Fruit fly (Drosophila melanogaster): ENCODE results near the gene CG14565.
A peak's percentile ranks its signal among the peaks of the same experiment; 100 is the strongest.

Gene CG14565

DNA sequence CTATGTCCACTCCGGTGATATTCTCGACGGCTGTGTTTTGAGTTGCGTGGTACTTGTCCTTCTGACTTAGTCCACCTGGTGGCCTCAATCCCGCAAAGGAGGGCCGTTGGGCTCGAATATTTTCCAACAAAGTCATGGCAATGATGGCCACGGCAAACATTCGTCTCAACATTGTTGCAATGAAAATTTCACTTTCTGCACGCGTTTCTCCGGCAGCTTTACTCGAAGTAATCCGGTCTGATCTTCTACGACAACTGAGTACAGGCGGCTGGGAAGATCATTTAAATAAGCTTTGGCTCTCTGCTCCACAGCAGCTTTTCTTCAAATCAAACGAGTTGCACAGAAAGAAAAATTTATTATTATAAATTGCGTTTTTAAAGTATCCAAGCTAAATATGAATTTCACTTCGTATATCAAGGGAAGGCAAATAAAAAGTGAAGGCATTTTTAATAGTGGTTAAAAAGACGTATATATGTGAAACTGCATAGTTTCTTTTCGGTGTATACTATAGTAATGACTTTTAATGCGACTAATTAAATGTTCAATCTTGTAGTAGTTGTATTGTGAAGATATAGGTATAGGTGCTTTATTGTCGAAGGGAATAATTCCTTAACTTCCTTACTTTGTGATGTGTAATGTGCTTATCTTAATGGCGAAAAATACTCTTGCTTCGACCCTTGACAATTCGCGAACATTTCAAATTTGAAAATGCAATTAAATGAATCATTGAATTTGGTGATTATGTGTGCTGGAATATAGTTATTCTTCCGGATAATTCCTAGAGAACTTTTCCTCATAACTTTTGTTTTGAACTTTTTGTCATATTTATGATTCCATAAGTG, 5.7 kb downstream of the CG14565 start, which contains the start of gene CG14567 (continued):
- TF ChIP-seq CG3838 (GFP tag; optimal IDR thresholded peaks at IDR 0.05), result no peak
- TF ChIP-seq YL-1 (GFP tag; optimal IDR thresholded peaks at IDR 0.05), result no peak
- no peak for TF ChIP-seq Spps (tag; optimal IDR thresholded peaks at IDR 0.05)
- TF ChIP-seq Lpt (GFP tag; optimal IDR thresholded peaks at IDR 0.05), result no peak
- TF ChIP-seq Ravus (GFP tag; IDR thresholded peaks at IDR 0.05), result no peak
- peak; percentile 41 for TF ChIP-seq phol (tag; optimal IDR thresholded peaks at IDR 0.05)
- TF ChIP-seq CG16863 (GFP tag; optimal IDR thresholded peaks at IDR 0.05), result no peak
- TF ChIP-seq CG6654 (GFP tag; optimal IDR thresholded peaks at IDR 0.05), result no peak
- peak; percentile 25 for TF ChIP-seq Camta (GFP tag; optimal IDR thresholded peaks at IDR 0.05)
- no peak for TF ChIP-seq CG13123 (GFP tag; optimal IDR thresholded peaks at IDR 0.05)
- peak; percentile 54 for TF ChIP-seq CG32532 (GFP tag; IDR thresholded peaks at IDR 0.05)
- no peak for TF ChIP-seq jigr1 (GFP tag; IDR thresholded peaks at IDR 0.05)
- TF ChIP-seq CG18011 (GFP tag; optimal IDR thresholded peaks at IDR 0.05), result no peak
- no peak for TF ChIP-seq Sry-δ (GFP tag; optimal IDR thresholded peaks at IDR 0.05)
- TF ChIP-seq CG2116 (GFP tag; optimal IDR thresholded peaks at IDR 0.05), result no peak
- TF ChIP-seq Mrtf (GFP tag; IDR thresholded peaks at IDR 0.05), result no peak
- peak; percentile 8 for TF ChIP-seq tap (tag; optimal IDR thresholded peaks at IDR 0.05)
- TF ChIP-seq CG11723 (GFP tag; optimal IDR thresholded peaks at IDR 0.05), result no peak
- no peak for TF ChIP-seq CG8765 (GFP tag; IDR thresholded peaks at IDR 0.05)
- no peak for TF ChIP-seq kni (GFP tag; optimal IDR thresholded peaks at IDR 0.05)
- TF ChIP-seq bbx (GFP tag; IDR thresholded peaks at IDR 0.05; ENCODE audit: partially characterized antibody), result no peak
- no peak for TF ChIP-seq Doc2 (GFP tag; IDR thresholded peaks at IDR 0.05)
- no peak for TF ChIP-seq Elba2 (GFP tag; optimal IDR thresholded peaks at IDR 0.05)
- no peak for TF ChIP-seq pb (GFP tag; optimal IDR thresholded peaks at IDR 0.05)
- TF ChIP-seq trem (tag; optimal IDR thresholded peaks at IDR 0.05), result no peak
- TF ChIP-seq en (GFP tag; optimal IDR thresholded peaks at IDR 0.05), result no peak
- no peak for TF ChIP-seq CG7372 (GFP tag; IDR thresholded peaks at IDR 0.05)
- no peak for TF ChIP-seq Dip2 (GFP tag; IDR thresholded peaks at IDR 0.05)
- no peak for TF ChIP-seq eyg (GFP tag; optimal IDR thresholded peaks at IDR 0.05)
- no peak for TF ChIP-seq odd (GFP tag; optimal IDR thresholded peaks at IDR 0.05)
- no peak for TF ChIP-seq CG12942 (GFP tag; optimal IDR thresholded peaks at IDR 0.05)
- TF ChIP-seq peb (GFP tag; IDR thresholded peaks at IDR 0.05), result no peak
- no peak for TF ChIP-seq seq (GFP tag; IDR thresholded peaks at IDR 0.05)
- TF ChIP-seq sc (optimal IDR thresholded peaks at IDR 0.05), result no peak
- TF ChIP-seq sc (GFP tag; optimal IDR thresholded peaks at IDR 0.05), result no peak
- TF ChIP-seq CG6272 (GFP tag; IDR thresholded peaks at IDR 0.05), result no peak
- TF ChIP-seq CG2202 (tag; optimal IDR thresholded peaks at IDR 0.05), result no peak
- TF ChIP-seq CoRest (tag; optimal IDR thresholded peaks at IDR 0.05), result peak; percentile 2
- no peak for TF ChIP-seq CG10321 (GFP tag; IDR thresholded peaks at IDR 0.05)
- TF ChIP-seq CG16779 (GFP tag; IDR thresholded peaks at IDR 0.05), result no peak
- TF ChIP-seq CG1832 (GFP tag; optimal IDR thresholded peaks at IDR 0.05), result no peak
- TF ChIP-seq CG2875 (GFP tag; optimal IDR thresholded peaks at IDR 0.05), result no peak
- no peak for TF ChIP-seq exex (tag; optimal IDR thresholded peaks at IDR 0.05)
- no peak for TF ChIP-seq HHEX (GFP tag; optimal IDR thresholded peaks at IDR 0.05)
- TF ChIP-seq Dad (GFP tag; optimal IDR thresholded peaks at IDR 0.05), result no peak
- TF ChIP-seq CG5180 (GFP tag; optimal IDR thresholded peaks at IDR 0.05), result no peak
- TF ChIP-seq shn (GFP tag; optimal IDR thresholded peaks at IDR 0.05), result no peak
- peak; percentile 48 for TF ChIP-seq az2 (GFP tag; optimal IDR thresholded peaks at IDR 0.05)
- TF ChIP-seq CG14860 (GFP tag; IDR thresholded peaks at IDR 0.05; ENCODE audit: partially characterized antibody), result no peak
- no peak for TF ChIP-seq CTCF (GFP tag; optimal IDR thresholded peaks at IDR 0.05)
- TF ChIP-seq danr (GFP tag; IDR thresholded peaks at IDR 0.05), result no peak
- TF ChIP-seq Med (GFP tag), result peak; percentile 47

Data from whole organism, embryonic.